Fruit fly (Drosophila melanogaster) whole organism, wandering third instar larva: ENCODE results near the gene CG33500.
A peak's percentile ranks its signal among the peaks of the same experiment; 100 is the strongest.

Experiments used
- Abd-B ChIP-seq: fragments of >200 bp; optimal IDR thresholded peaks from 2 replicates; lab custom pipeline; 2017; ENCODE audit warnings: missing biosample characterization, missing genetic modification characterization
- CG32264 ChIP-seq: fragments of 200-800 bp; sonication (Bioruptor generic); optimal IDR thresholded peaks from 2 replicates; lab custom pipeline; 2016; ENCODE audit warnings: missing biosample characterization, missing genetic modification characterization
- CG9705 ChIP-seq: fragments of 200-800 bp; sonication (Bioruptor generic); optimal IDR thresholded peaks from 2 replicates; lab custom pipeline; 2018; ENCODE audit warnings: missing biosample characterization, mild to moderate bottlenecking, missing genetic modification characterization
- CrebA ChIP-seq: fragments of 200-800 bp; sonication (Bioruptor generic); optimal IDR thresholded peaks from 2 replicates; lab custom pipeline; 2016; ENCODE audit warnings: missing biosample characterization, mild to moderate bottlenecking, missing genetic modification characterization, borderline replicate concordance
- Dfd ChIP-seq: fragments of >200 bp; optimal IDR thresholded peaks from 2 replicates; lab custom pipeline; 2017; ENCODE audit warnings: missing biosample characterization, missing genetic modification characterization
- Dif ChIP-seq: fragments of 200-275, 200-300 bp; sonication (Bioruptor generic); optimal IDR thresholded peaks from 2 replicates; lab custom pipeline; 2018; ENCODE audit warnings: missing biosample characterization, missing genetic modification characterization; ENCODE audit not compliant: partially characterized antibody
- GATAd ChIP-seq: sonication (Bioruptor generic); optimal IDR thresholded peaks from 2 replicates; lab custom pipeline; 2016; ENCODE audit warnings: missing biosample characterization, missing genetic modification characterization
- HLH106 ChIP-seq: fragments of 200-800 bp; optimal IDR thresholded peaks from 3 replicates; lab custom pipeline; 2019; ENCODE audit warnings: missing biosample characterization, mild to moderate bottlenecking, missing genetic modification characterization, moderate library complexity
- Hnf4 ChIP-seq: fragments of 200-800 bp; sonication (Bioruptor generic); optimal IDR thresholded peaks from 2 replicates; lab custom pipeline; 2016; ENCODE audit warnings: missing biosample characterization, mild to moderate bottlenecking, missing genetic modification characterization
- Hr78 ChIP-seq: fragments of >200 bp; optimal IDR thresholded peaks from 2 replicates; lab custom pipeline; 2017; ENCODE audit warnings: missing biosample characterization, missing genetic modification characterization
- Hr83 ChIP-seq: fragments of 200-300 bp; sonication (Bioruptor generic); optimal IDR thresholded peaks from 2 replicates; lab custom pipeline; 2016; ENCODE audit warnings: missing biosample characterization, mild to moderate bottlenecking, missing genetic modification characterization, moderate library complexity; ENCODE audit not compliant: poor library complexity, severe bottlenecking
- Jra ChIP-seq: sonication (Bioruptor generic); optimal IDR thresholded peaks from 2 replicates; lab custom pipeline; 2016; ENCODE audit warnings: missing biosample characterization, missing genetic modification characterization
- Mio ChIP-seq: sonication (Bioruptor generic); optimal IDR thresholded peaks from 2 replicates; lab custom pipeline; 2016; ENCODE audit warnings: missing biosample characterization, missing genetic modification characterization
- Myc ChIP-seq: fragments of >200 bp; optimal IDR thresholded peaks from 2 replicates; lab custom pipeline; 2017
- N ChIP-seq: fragments of >200 bp; optimal IDR thresholded peaks from 2 replicates; lab custom pipeline; 2018; ENCODE audit warnings: missing biosample characterization, missing external identifiers, missing genetic modification characterization
- Rel ChIP-seq, 2 experiments: fragments of 200-800 bp; sonication (Bioruptor generic) in 1 of 2; optimal IDR thresholded peaks; 2 replicates in 1 of 2; 3 replicates in 1 of 2; lab custom pipeline; 2016 to 2019; ENCODE audit warnings: mild to moderate bottlenecking in 2 of 2, missing biosample characterization in 2 of 2, missing genetic modification characterization in 2 of 2, moderate library complexity in 1 of 2
- Sp1 ChIP-seq: fragments of 200-800 bp; sonication (Bioruptor generic); optimal IDR thresholded peaks from 3 replicates; lab custom pipeline; 2019; ENCODE audit warnings: missing biosample characterization, mild to moderate bottlenecking, missing genetic modification characterization, moderate library complexity
- Vsx2 ChIP-seq: fragments of 200-300, 225-300 bp; sonication (Bioruptor generic); optimal IDR thresholded peaks from 2 replicates; lab custom pipeline; 2018; ENCODE audit warnings: missing biosample characterization, missing genetic modification characterization; ENCODE audit not compliant: partially characterized antibody
- br ChIP-seq: fragments of 200-800 bp; sonication (Bioruptor generic); optimal IDR thresholded peaks from 2 replicates; lab custom pipeline; 2016; ENCODE audit warnings: missing biosample characterization, missing genetic modification characterization
- brk ChIP-seq: fragments of 200-800 bp; sonication (Bioruptor generic); optimal IDR thresholded peaks from 2 replicates; lab custom pipeline; 2016; ENCODE audit warnings: missing biosample characterization, mild to moderate bottlenecking, missing genetic modification characterization
- dl ChIP-seq, 2 experiments: fragments of 175-275, 200-275 bp in 1 of 2; fragments of 200-275 bp in 1 of 2; sonication (Bioruptor generic); optimal IDR thresholded peaks; lab custom pipeline; 2018; ENCODE audit warnings: mild to moderate bottlenecking in 2 of 2, missing biosample characterization in 2 of 2, missing genetic modification characterization in 2 of 2, moderate library complexity in 2 of 2; ENCODE audit not compliant: partially characterized antibody in 2 of 2, insufficient read depth in 1 of 2
- dmrt93B ChIP-seq: fragments of 200-800 bp; sonication (Bioruptor generic); optimal IDR thresholded peaks from 2 replicates; lab custom pipeline; 2018; ENCODE audit warnings: missing biosample characterization, mild to moderate bottlenecking, missing genetic modification characterization
- ey ChIP-seq: fragments of 200-800 bp; sonication (Bioruptor generic); optimal IDR thresholded peaks from 2 replicates; lab custom pipeline; 2016; ENCODE audit warnings: missing biosample characterization, missing genetic modification characterization
- foxo ChIP-seq, 2 experiments: fragments of 200-800 bp; sonication (Bioruptor generic); optimal IDR thresholded peaks; 2 replicates in 1 of 2; 3 replicates in 1 of 2; lab custom pipeline; 2016 to 2017; ENCODE audit warnings: missing biosample characterization in 2 of 2, missing genetic modification characterization in 2 of 2
- h ChIP-seq: fragments of 200-800 bp; sonication (Bioruptor generic); optimal IDR thresholded peaks from 3 replicates; lab custom pipeline; 2016; ENCODE audit warnings: missing biosample characterization, mild to moderate bottlenecking, missing genetic modification characterization
- jim ChIP-seq: fragments of 175-275, 200-325 bp; sonication (Bioruptor generic); optimal IDR thresholded peaks from 2 replicates; lab custom pipeline; 2016; ENCODE audit warnings: missing biosample characterization, mild to moderate bottlenecking, missing genetic modification characterization
- lola ChIP-seq: fragments of >200 bp; optimal IDR thresholded peaks from 2 replicates; lab custom pipeline; 2017; ENCODE audit warnings: missing biosample characterization, missing genetic modification characterization
- pan ChIP-seq: fragments of >200 bp; optimal IDR thresholded peaks from 2 replicates; lab custom pipeline; 2017
- psq ChIP-seq: fragments of 200-800 bp; sonication (Bioruptor generic); optimal IDR thresholded peaks from 3 replicates; lab custom pipeline; 2017; ENCODE audit warnings: missing biosample characterization, mild to moderate bottlenecking, missing genetic modification characterization, moderate library complexity
- rgr ChIP-seq: fragments of 200-800 bp; sonication (Bioruptor generic); optimal IDR thresholded peaks from 3 replicates; lab custom pipeline; 2016; ENCODE audit warnings: missing biosample characterization, mild to moderate bottlenecking, missing genetic modification characterization
- sage ChIP-seq: fragments of 200-800 bp; sonication (Bioruptor generic); optimal IDR thresholded peaks from 2 replicates; lab custom pipeline; 2016; ENCODE audit warnings: missing biosample characterization, mild to moderate bottlenecking, missing genetic modification characterization
- usp ChIP-seq: fragments of >200 bp; optimal IDR thresholded peaks from 2 replicates; lab custom pipeline; 2017; ENCODE audit warnings: missing biosample characterization, missing genetic modification characterization
- woc ChIP-seq: sonication (Bioruptor generic); optimal IDR thresholded peaks from 2 replicates; lab custom pipeline; 2016; ENCODE audit warnings: missing biosample characterization, mild to moderate bottlenecking, missing genetic modification characterization

CG33500 gene

DNA sequence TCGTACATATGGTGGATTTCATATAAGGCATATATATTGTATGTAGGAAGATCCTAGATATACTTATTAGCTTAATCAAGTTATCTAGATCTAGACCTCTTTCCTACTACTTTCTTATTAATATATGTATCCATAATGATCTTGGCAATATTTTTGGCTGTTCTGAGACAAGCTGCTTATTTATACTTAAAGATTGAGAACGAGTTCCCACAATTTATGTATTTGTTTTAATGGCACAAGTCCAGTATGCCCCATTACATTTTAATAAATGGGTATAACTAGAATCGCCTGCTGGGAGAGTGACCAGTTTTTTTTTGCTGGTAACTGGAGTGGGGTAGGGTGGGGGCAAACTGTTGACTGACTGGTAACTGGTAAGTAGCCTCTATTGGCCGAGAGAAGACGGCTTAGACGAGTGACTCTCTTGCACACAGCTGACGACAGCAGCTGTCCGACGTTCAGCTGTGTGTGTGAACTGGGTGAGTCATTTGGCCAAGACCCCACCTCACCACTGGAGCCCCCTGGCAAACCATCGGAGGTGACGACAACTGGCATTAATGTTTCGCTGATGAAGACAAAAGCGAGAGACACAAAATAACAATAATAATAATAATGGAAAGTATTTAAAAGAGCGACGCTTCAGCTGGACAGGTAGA is 28.5 kb downstream of the CG33500 start:
- TF ChIP-seq br (GFP tag; lab: Kevin White, UChicago) (no peak), GATAd (GFP tag; lab: Kevin White, UChicago) (no peak), sage (GFP tag; lab: Kevin White, UChicago) (no peak), dl (GFP tag; optimal IDR thresholded peaks at IDR 0.05; lab: Kevin White, UChicago; ENCODE audit: insufficient read depth in 1 of 2, partially characterized antibody in 2 of 2) (no peak), Mio (no peak), Abd-B (GFP tag; lab: Kevin White, UChicago) (no peak), CG9705 (GFP tag; lab: Kevin White, UChicago) (no peak), Jra (peak; percentile 4)
- TF ChIP-seq, all 38 proteins: peak for 1

- TF ChIP-seq psq (GFP tag; lab: Kevin White, UChicago) (no peak), usp (no peak), Rel (GFP tag; optimal IDR thresholded peaks at IDR 0.05; lab: Kevin White, UChicago) (no peak), Rel (tag; optimal IDR thresholded peaks at IDR 0.05; lab: Kevin White, UChicago) (no peak), Mio (no peak), Vsx2 (no peak), Myc (lab: Kevin White, UChicago) (no peak), HLH106 (tag; lab: Kevin White, UChicago) (no peak), dl (GFP tag; optimal IDR thresholded peaks at IDR 0.05; lab: Kevin White, UChicago; ENCODE audit: insufficient read depth in 1 of 2, partially characterized antibody in 2 of 2) (no peak)
Observed at dm6 chr3L:11539511-11540329, 31.3 kb downstream of the CG33500 start.

DNA sequence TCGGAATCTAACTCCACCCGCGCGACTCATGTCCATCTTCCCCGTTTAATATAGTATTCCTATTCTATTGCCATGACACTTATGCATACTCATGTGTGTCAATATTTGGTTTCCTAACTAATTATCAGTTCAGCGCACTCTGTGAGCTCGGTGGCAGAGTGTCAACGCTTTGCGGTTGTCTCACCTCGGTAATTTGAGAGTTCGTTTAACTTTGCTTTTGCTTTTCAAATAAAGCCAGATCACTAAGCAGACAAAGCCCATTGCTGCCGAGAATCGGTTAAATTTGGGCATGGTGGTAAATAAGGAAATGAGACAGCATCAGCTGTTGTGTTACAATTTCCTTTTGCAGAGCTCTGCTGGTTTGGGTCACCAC is 31.9 kb downstream of the CG33500 start:
- no peak for TF ChIP-seq h (GFP tag; lab: Kevin White, UChicago)
- TF ChIP-seq N (GFP tag; lab: Kevin White, UChicago): no peak

DNA sequence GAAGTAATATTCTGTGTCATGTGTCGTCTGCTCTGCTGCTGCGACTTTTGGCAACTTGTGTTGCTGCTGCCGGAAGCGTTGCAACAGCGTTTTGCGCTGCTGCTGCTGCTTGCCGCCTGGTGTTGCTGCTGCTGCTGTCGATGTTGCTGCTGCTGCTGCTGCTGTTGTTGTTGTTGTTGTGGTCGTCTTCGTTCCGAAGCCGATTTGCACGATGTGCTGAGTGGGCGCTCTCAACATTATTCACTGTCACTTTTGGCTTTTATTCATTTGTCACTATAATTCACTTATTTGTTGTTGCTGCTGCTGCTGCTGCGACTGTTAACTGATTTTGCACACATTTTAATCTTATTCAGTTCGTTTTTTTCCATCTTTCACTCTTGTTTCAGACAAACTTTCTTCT is 34.0 kb downstream of the CG33500 start:
- TF ChIP-seq woc (GFP tag; lab: Kevin White, UChicago) (no peak), Dfd (GFP tag; lab: Kevin White, UChicago) (peak; percentile 94)
- TF ChIP-seq, all 38 proteins: peak for 1

DNA sequence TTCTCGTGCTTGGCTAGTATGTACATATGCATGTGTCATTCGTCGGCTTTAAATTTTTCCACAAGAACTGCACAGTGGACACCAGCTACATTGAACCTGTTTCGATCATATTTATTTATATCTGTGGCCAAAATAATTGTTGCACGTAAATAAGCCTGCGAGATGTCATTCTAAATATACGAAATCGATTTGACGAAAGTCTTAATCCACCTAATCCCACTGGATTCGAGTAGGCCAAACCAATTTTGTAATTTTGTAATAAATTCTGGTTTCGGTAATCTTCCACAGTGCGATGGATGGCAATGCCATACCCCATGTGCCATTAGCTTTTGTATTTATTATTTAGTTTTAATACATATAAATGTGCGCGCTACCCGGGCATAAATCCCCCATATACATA is 34.5 kb downstream of the CG33500 start:
- no peak for TF ChIP-seq sage (GFP tag; lab: Kevin White, UChicago)
- no peak for TF ChIP-seq h (GFP tag; lab: Kevin White, UChicago)
- no peak for TF ChIP-seq ey
- TF ChIP-seq jim (GFP tag; lab: Kevin White, UChicago): no peak
- TF ChIP-seq usp: no peak
- TF ChIP-seq dl (GFP tag; optimal IDR thresholded peaks at IDR 0.05; lab: Kevin White, UChicago; ENCODE audit: insufficient read depth in 1 of 2, partially characterized antibody in 2 of 2): no peak
- no peak for TF ChIP-seq Hnf4
- TF ChIP-seq Vsx2: no peak
- no peak for TF ChIP-seq GATAd (GFP tag; lab: Kevin White, UChicago)
- TF ChIP-seq N (GFP tag; lab: Kevin White, UChicago): no peak
- no peak for TF ChIP-seq lola (GFP tag; lab: Kevin White, UChicago)
- TF ChIP-seq Dif: no peak
- TF ChIP-seq CrebA (GFP tag; lab: Kevin White, UChicago): no peak
- TF ChIP-seq Myc (lab: Kevin White, UChicago): no peak
- no peak for TF ChIP-seq Dfd (GFP tag; lab: Kevin White, UChicago)

dm6 chr3L:11543681-11544299 is 35.4 kb downstream of the CG33500 start:
- TF ChIP-seq Hr83 (no peak), HLH106 (tag; lab: Kevin White, UChicago) (no peak), brk (GFP tag; lab: Kevin White, UChicago) (no peak), pan (lab: Kevin White, UChicago) (no peak), Rel (GFP tag; optimal IDR thresholded peaks at IDR 0.05; lab: Kevin White, UChicago) (no peak), Rel (tag; optimal IDR thresholded peaks at IDR 0.05; lab: Kevin White, UChicago) (no peak), lola (GFP tag; lab: Kevin White, UChicago) (no peak), psq (GFP tag; lab: Kevin White, UChicago) (no peak), jim (GFP tag; lab: Kevin White, UChicago) (no peak), Vsx2 (no peak), foxo (GFP tag; optimal IDR thresholded peaks at IDR 0.05; lab: Kevin White, UChicago) (no peak), Hr78 (GFP tag; lab: Kevin White, UChicago) (no peak), N (GFP tag; lab: Kevin White, UChicago) (no peak), CG32264 (no peak), dmrt93B (GFP tag; lab: Kevin White, UChicago) (no peak), Sp1 (no peak), rgr (GFP tag; lab: Kevin White, UChicago) (no peak), Mio (no peak)
